Fruit fly (Drosophila melanogaster) whole organism, embryonic: ENCODE data around the gene MBD-R2.

Source experiments
- Antp ChIP-seq: fragments of 200-800 bp; sonication (Bioruptor generic); optimal IDR thresholded peaks from 3 replicates; lab custom pipeline; 2016; ENCODE audit warnings: missing biosample characterization, missing genetic modification characterization
- BtbVII ChIP-seq: fragments of 200-800 bp; sonication (Bioruptor generic); optimal IDR thresholded peaks from 3 replicates; lab custom pipeline; 2017; ENCODE audit warnings: missing biosample characterization, mild to moderate bottlenecking, missing genetic modification characterization
- CG10147 ChIP-seq: fragments of 200-800 bp; sonication (Bioruptor generic); optimal IDR thresholded peaks from 2 replicates; lab custom pipeline; 2019; ENCODE audit warnings: missing biosample characterization, mild to moderate bottlenecking, missing genetic modification characterization, moderate library complexity
- CG11085 ChIP-seq: fragments of 200-800 bp; sonication (Bioruptor generic); IDR thresholded peaks from 2 replicates; pipeline ENCODE4 v1.3.6; 2022; ENCODE audit warnings: missing biosample characterization, missing genetic modification characterization
- CG11398 ChIP-seq: fragments of 200-800 bp; sonication (Bioruptor generic); optimal IDR thresholded peaks from 2 replicates; lab custom pipeline; 2016; ENCODE audit warnings: missing biosample characterization, missing genetic modification characterization
- CG15011 ChIP-seq: fragments of 200-800 bp; sonication (Bioruptor generic); optimal IDR thresholded peaks from 3 replicates; lab custom pipeline; 2018; ENCODE audit warnings: missing biosample characterization, mild to moderate bottlenecking, missing genetic modification characterization
- CG15073 ChIP-seq: fragments of 200-800 bp; sonication (Bioruptor generic); optimal IDR thresholded peaks from 2 replicates; lab custom pipeline; 2016; ENCODE audit warnings: missing biosample characterization, missing genetic modification characterization
- CG17612 ChIP-seq: fragments of 200-800 bp; sonication (Bioruptor generic); IDR thresholded peaks from 2 replicates; pipeline ENCODE4 v1.3.6; 2022; ENCODE audit warnings: missing biosample characterization, missing genetic modification characterization
- CG2712 ChIP-seq: fragments of 200-800 bp; optimal IDR thresholded peaks from 3 replicates; lab custom pipeline; 2019; ENCODE audit warnings: missing biosample characterization, mild to moderate bottlenecking, missing genetic modification characterization, moderate library complexity
- CG8281 ChIP-seq: fragments of 200-800 bp; sonication (Bioruptor generic); optimal IDR thresholded peaks from 2 replicates; lab custom pipeline; 2018; ENCODE audit warnings: missing biosample characterization, mild to moderate bottlenecking, missing genetic modification characterization, moderate library complexity
- CG9797 ChIP-seq: fragments of 200-800 bp; sonication (Bioruptor generic); optimal IDR thresholded peaks from 3 replicates; lab custom pipeline; 2018; ENCODE audit warnings: missing biosample characterization, mild to moderate bottlenecking, missing genetic modification characterization
- CG9932 ChIP-seq: fragments of 200-800 bp; sonication (Bioruptor generic); IDR thresholded peaks from 2 replicates; pipeline ENCODE4 v1.3.6; 2022; ENCODE audit warnings: missing biosample characterization, missing genetic modification characterization
- E2f1 ChIP-seq: fragments of 200-800 bp; sonication (Bioruptor generic); IDR thresholded peaks from 2 replicates; pipeline ENCODE4 v1.3.6; 2022; ENCODE audit warnings: missing biosample characterization, missing genetic modification characterization
- HHEX ChIP-seq: fragments of 200-800 bp; sonication (Bioruptor generic); optimal IDR thresholded peaks from 3 replicates; lab custom pipeline; 2017; ENCODE audit warnings: missing biosample characterization, mild to moderate bottlenecking, missing genetic modification characterization, missing genetic modification reagents
- HLH54F ChIP-seq: fragments of 200-800 bp; sonication (Bioruptor generic); optimal IDR thresholded peaks from 3 replicates; lab custom pipeline; 2016; ENCODE audit warnings: missing biosample characterization, missing genetic modification characterization
- HLHmδ ChIP-seq: fragments of 200-800 bp; sonication (Bioruptor generic); optimal IDR thresholded peaks from 2 replicates; lab custom pipeline; 2018; ENCODE audit warnings: missing biosample characterization, mild to moderate bottlenecking, missing genetic modification characterization, moderate library complexity
- Max ChIP-seq: fragments of 200-800 bp; sonication (Bioruptor generic); optimal IDR thresholded peaks from 2 replicates; lab custom pipeline; 2016; ENCODE audit warnings: missing biosample characterization, mild to moderate bottlenecking, missing genetic modification characterization
- Meics ChIP-seq: fragments of 200-800 bp; sonication (Bioruptor generic); optimal IDR thresholded peaks from 2 replicates; lab custom pipeline; 2017; ENCODE audit warnings: missing biosample characterization, mild to moderate bottlenecking, missing genetic modification characterization
- NC2β ChIP-seq: fragments of 200-800 bp; sonication (Bioruptor generic); optimal IDR thresholded peaks from 2 replicates; lab custom pipeline; 2016; ENCODE audit warnings: missing biosample characterization, missing genetic modification characterization
- Nf-YC ChIP-seq: fragments of 200-800 bp; optimal IDR thresholded peaks from 3 replicates; lab custom pipeline; 2019; ENCODE audit warnings: missing biosample characterization, mild to moderate bottlenecking, missing genetic modification characterization, moderate library complexity
- PHDP ChIP-seq: fragments of 200-800 bp; sonication (Bioruptor generic); optimal IDR thresholded peaks from 3 replicates; lab custom pipeline; 2018; ENCODE audit warnings: missing biosample characterization, mild to moderate bottlenecking, missing genetic modification characterization, moderate library complexity
- Poxn ChIP-seq: fragments of 200-800 bp; sonication (Bioruptor generic); IDR thresholded peaks from 2 replicates; pipeline ENCODE4 v1.3.6; 2022; ENCODE audit warnings: missing biosample characterization, missing genetic modification characterization
- Ptx1 ChIP-seq: fragments of 200-800 bp; sonication (Bioruptor generic); IDR thresholded peaks from 2 replicates; pipeline ENCODE4 v1.3.6; 2022; ENCODE audit warnings: missing biosample characterization, missing genetic modification characterization
- Rfx ChIP-seq: fragments of 200-800 bp; sonication (Bioruptor generic); IDR thresholded peaks from 2 replicates; pipeline ENCODE4 v1.3.6; 2022; ENCODE audit warnings: missing biosample characterization, missing genetic modification characterization
- Six4 ChIP-seq: fragments of 200-800 bp; sonication (Bioruptor generic); optimal IDR thresholded peaks from 2 replicates; lab custom pipeline; 2016; ENCODE audit warnings: missing biosample characterization, missing genetic modification characterization
- Sox100B ChIP-seq: fragments of 200-800 bp; sonication (Bioruptor generic); optimal IDR thresholded peaks from 3 replicates; lab custom pipeline; 2018; ENCODE audit warnings: missing biosample characterization, mild to moderate bottlenecking, missing genetic modification characterization
- Ssrp ChIP-seq: fragments of 200-800 bp; sonication (Bioruptor generic); optimal IDR thresholded peaks from 2 replicates; lab custom pipeline; 2018; ENCODE audit warnings: missing biosample characterization, mild to moderate bottlenecking, missing genetic modification characterization, moderate library complexity
- TFAM ChIP-seq: fragments of 200-800 bp; sonication (Bioruptor generic); optimal IDR thresholded peaks from 2 replicates; lab custom pipeline; 2017; ENCODE audit warnings: missing biosample characterization, missing genetic modification characterization, inconsistent platforms
- Xbp1 ChIP-seq: fragments of 200-800 bp; sonication (Bioruptor generic); optimal IDR thresholded peaks from 3 replicates; lab custom pipeline; 2016; ENCODE audit warnings: missing biosample characterization, mild to moderate bottlenecking, missing genetic modification characterization
- bcd ChIP-seq: fragments of 200-800 bp; sonication (Bioruptor generic); optimal IDR thresholded peaks from 2 replicates; lab custom pipeline; 2017; ENCODE audit warnings: missing biosample characterization, mild to moderate bottlenecking, missing genetic modification characterization
- caup ChIP-seq: fragments of 200-800 bp; sonication (Bioruptor generic); optimal IDR thresholded peaks from 3 replicates; lab custom pipeline; 2017; ENCODE audit warnings: missing biosample characterization, mild to moderate bottlenecking, missing genetic modification characterization, moderate library complexity; ENCODE audit not compliant: severe bottlenecking
- croc ChIP-seq: fragments of 200-800 bp; sonication (Bioruptor generic); conservative IDR thresholded peaks from 3 replicates; pipeline ENCODE4 v1.3.6; 2022; ENCODE audit warnings: missing biosample characterization, missing genetic modification characterization
- disco-r ChIP-seq: fragments of 200-800 bp; sonication (Bioruptor generic); optimal IDR thresholded peaks from 2 replicates; lab custom pipeline; 2016; ENCODE audit warnings: missing biosample characterization, missing genetic modification characterization
- dm ChIP-seq: fragments of 200-800 bp; sonication (Bioruptor generic); optimal IDR thresholded peaks from 3 replicates; lab custom pipeline; 2016; ENCODE audit warnings: missing biosample characterization, missing genetic modification characterization
- dysf ChIP-seq: fragments of 200-800 bp; sonication (Bioruptor generic); IDR thresholded peaks from 3 replicates; pipeline ENCODE4 v1.3.6; 2022; ENCODE audit warnings: missing biosample characterization, missing genetic modification characterization
- ems ChIP-seq: fragments of 200-800 bp; sonication (Bioruptor generic); optimal IDR thresholded peaks from 3 replicates; lab custom pipeline; 2016; ENCODE audit warnings: missing biosample characterization, missing genetic modification characterization
- klu ChIP-seq: fragments of 200-800 bp; sonication (Bioruptor generic); IDR thresholded peaks from 2 replicates; pipeline ENCODE4 v1.3.6; 2022; ENCODE audit warnings: missing biosample characterization, missing genetic modification characterization
- knrl ChIP-seq: fragments of 200-800 bp; sonication (Bioruptor generic); IDR thresholded peaks from 3 replicates; pipeline ENCODE4 v1.3.6; 2022; ENCODE audit warnings: missing biosample characterization, missing genetic modification characterization; ENCODE audit not compliant: partially characterized antibody
- mam ChIP-seq: fragments of 200-800 bp; sonication (Bioruptor generic); optimal IDR thresholded peaks from 3 replicates; lab custom pipeline; 2016; ENCODE audit warnings: missing biosample characterization, missing genetic modification characterization
- otp ChIP-seq: fragments of 200-800 bp; sonication (Bioruptor generic); IDR thresholded peaks from 3 replicates; pipeline ENCODE4, ENCODE4 v1.3.6; 2022; ENCODE audit warnings: missing biosample characterization, missing genetic modification characterization
- pb ChIP-seq: fragments of 200-800 bp; sonication (Bioruptor generic); optimal IDR thresholded peaks from 3 replicates; lab custom pipeline; 2016; ENCODE audit warnings: missing biosample characterization, missing genetic modification characterization
- pho ChIP-seq: fragments of 200-800 bp; sonication (Bioruptor generic); optimal IDR thresholded peaks from 2 replicates; lab custom pipeline; 2016; ENCODE audit warnings: missing biosample characterization, missing genetic modification characterization
- row ChIP-seq: fragments of 200-800 bp; sonication (Bioruptor generic); IDR thresholded peaks from 3 replicates; pipeline ENCODE4 v1.3.6; 2022; ENCODE audit warnings: missing biosample characterization, missing genetic modification characterization
- sd ChIP-seq: fragments of 200-800 bp; sonication (Bioruptor generic); optimal IDR thresholded peaks from 3 replicates; lab custom pipeline; 2018; ENCODE audit warnings: missing biosample characterization, mild to moderate bottlenecking, missing genetic modification characterization, moderate library complexity
- shn ChIP-seq: fragments of 200-800 bp; sonication (Bioruptor generic); optimal IDR thresholded peaks from 3 replicates; lab custom pipeline; 2016; ENCODE audit warnings: missing biosample characterization, missing genetic modification characterization
- slbo ChIP-seq: fragments of 200-800 bp; sonication (Bioruptor generic); IDR thresholded peaks from 2 replicates; pipeline ENCODE4 v1.3.6; 2022; ENCODE audit warnings: missing biosample characterization, missing genetic modification characterization
- sna ChIP-seq: fragments of 200-800 bp; sonication (Bioruptor generic); IDR thresholded peaks from 2 replicates; pipeline ENCODE4 v1.3.6; 2022; ENCODE audit warnings: missing biosample characterization, missing genetic modification characterization; ENCODE audit not compliant: partially characterized antibody
- stc ChIP-seq: fragments of 200-800 bp; sonication (Bioruptor generic); IDR thresholded peaks from 2 replicates; pipeline ENCODE4 v1.3.6; 2022; ENCODE audit warnings: missing biosample characterization, missing genetic modification characterization
- ttk ChIP-seq: fragments of 200-800 bp; sonication (Bioruptor generic); IDR thresholded peaks from 2 replicates; pipeline ENCODE4 v2.1.2; 2022; ENCODE audit warnings: missing biosample characterization, missing genetic modification characterization
- vvl ChIP-seq: fragments of 200-800 bp; sonication (Bioruptor generic); IDR thresholded peaks from 2 replicates; pipeline ENCODE4 v1.3.6; 2022; ENCODE audit warnings: missing biosample characterization, missing genetic modification characterization

MBD-R2 gene

dm6 chr3R:12359837-12360236 lies 3.8 kb upstream of the MBD-R2 start, which contains the start of gene CG4115 (continued):
- TF ChIP-seq sd (tag; lab: Kevin White, UChicago) (peak; percentile 80), Meics (GFP tag; lab: Kevin White, UChicago) (no peak), Six4 (GFP tag; lab: Kevin White, UChicago) (no peak), Nf-YC (no peak), CG15011 (no peak), knrl (GFP tag; lab: Robert Waterston, UW) (no peak), ems (GFP tag; lab: Kevin White, UChicago) (no peak), CG10147 (no peak), Ptx1 (GFP tag; lab: Robert Waterston, UW) (no peak), ttk (GFP tag; lab: Robert Waterston, UW) (no peak), Sox100B (no peak), Xbp1 (no peak), Ssrp (no peak), mam (GFP tag; lab: Kevin White, UChicago) (no peak), CG2712 (no peak), CG9797 (GFP tag; lab: Kevin White, UChicago) (no peak), stc (0 out of 2 replicates have a peak, but pooled peaks have one; percentile 10), CG11085 (GFP tag; lab: Robert Waterston, UW) (no peak), row (GFP tag; lab: Robert Waterston, UW) (0 out of 3 replicates have a peak, but pooled peaks have one; percentile 5), BtbVII (GFP tag; lab: Kevin White, UChicago) (no peak), vvl (GFP tag; lab: Robert Waterston, UW) (no peak), pb (GFP tag; lab: Kevin White, UChicago) (no peak), croc (GFP tag; lab: Robert Waterston, UW) (no peak), CG17612 (GFP tag; lab: Robert Waterston, UW) (no peak), HHEX (no peak), CG8281 (tag; lab: Kevin White, UChicago) (no peak), TFAM (GFP tag; lab: Kevin White, UChicago) (no peak), slbo (GFP tag; lab: Robert Waterston, UW) (no peak), CG11398 (GFP tag; lab: Kevin White, UChicago) (no peak), Rfx (GFP tag; lab: Robert Waterston, UW) (peak; percentile 16; the same call in 1 of the 2 replicates), klu (no peak), NC2β (no peak), bcd (no peak), E2f1 (GFP tag; lab: Robert Waterston, UW) (no peak), Antp (no peak), Max (GFP tag; lab: Kevin White, UChicago) (no peak), disco-r (no peak), HLH54F (GFP tag; lab: Kevin White, UChicago) (no peak), otp (no peak), pho (GFP tag; lab: Kevin White, UChicago) (no peak), PHDP (no peak), Poxn (GFP tag; lab: Robert Waterston, UW) (no peak), dysf (GFP tag; lab: Robert Waterston, UW) (no peak), sna (no peak), shn (GFP tag; lab: Kevin White, UChicago) (no peak), caup (GFP tag; lab: Kevin White, UChicago) (no peak), dm (GFP tag; lab: Kevin White, UChicago) (no peak), CG15073 (GFP tag; lab: Kevin White, UChicago) (no peak), HLHmδ (GFP tag; lab: Kevin White, UChicago) (no peak), CG9932 (GFP tag; lab: Robert Waterston, UW) (no peak)
